Worm (Caenorhabditis elegans) whole organism, L3 larva: ENCODE data around the gene npr-13.
A peak's percentile ranks its signal among the peaks of the same experiment; 100 is the strongest.

Experiments
- ceh-28 ChIP-seq: fragments of 150-350 bp; optimal IDR thresholded peaks from 2 replicates; lab custom pipeline; 2014; ENCODE audit warnings: missing biosample characterization, missing genetic modification reagents, missing genetic modification characterization
- ceh-82 ChIP-seq: fragments of 150-350 bp; optimal IDR thresholded peaks from 2 replicates; lab custom pipeline; 2014; ENCODE audit warnings: missing biosample characterization, missing genetic modification characterization
- daf-12 ChIP-seq: fragments of 150-350 bp; optimal IDR thresholded peaks from 2 replicates; lab custom pipeline; 2014; ENCODE audit warnings: missing biosample characterization, missing genetic modification reagents, missing genetic modification characterization
- egl-27 ChIP-seq: sonication (generic microtip); optimal IDR thresholded peaks from 4 replicates; lab custom pipeline; 2017; ENCODE audit warnings: missing biosample characterization, missing genetic modification reagents, missing genetic modification characterization
- egl-5 ChIP-seq: fragments of 150-350 bp; optimal IDR thresholded peaks from 2 replicates; lab custom pipeline; 2017; ENCODE audit warnings: missing biosample characterization, missing genetic modification reagents, missing genetic modification characterization, inconsistent platforms
- elt-1 ChIP-seq: fragments of 150-350 bp; optimal IDR thresholded peaks from 2 replicates; lab custom pipeline; 2014; ENCODE audit warnings: missing biosample characterization, missing genetic modification characterization
- elt-2 ChIP-seq: sonication (generic microtip); optimal IDR thresholded peaks from 2 replicates; lab custom pipeline; 2016; ENCODE audit warnings: missing genetic modification reagents, mild to moderate bottlenecking, missing genetic modification characterization, missing compliant biosample characterization
- elt-3 ChIP-seq, 3 experiments: fragments of 150-350 bp in 1 of 3; sonication (generic microtip) in 2 of 3; optimal IDR thresholded peaks; 2 replicates in 2 of 3; 4 replicates in 1 of 3; lab custom pipeline; 2014 to 2017; ENCODE audit warnings: missing biosample characterization in 3 of 3, missing genetic modification characterization in 3 of 3
- hmg-11 ChIP-seq: sonication (generic microtip); optimal IDR thresholded peaks from 2 replicates; lab custom pipeline; 2016; ENCODE audit warnings: missing genetic modification characterization, missing compliant biosample characterization
- lin-39 ChIP-seq: fragments of 150-350 bp; optimal IDR thresholded peaks from 2 replicates; lab custom pipeline; 2018; ENCODE audit warnings: missing biosample characterization, missing genetic modification reagents, missing genetic modification characterization
- mml-1 ChIP-seq: fragments of 150-350 bp; sonication (generic microtip); optimal IDR thresholded peaks from 3 replicates; lab custom pipeline; 2014; ENCODE audit warnings: missing biosample characterization, missing genetic modification characterization
- nhr-25 ChIP-seq: sonication (generic microtip); optimal IDR thresholded peaks from 2 replicates; lab custom pipeline; 2017; ENCODE audit warnings: missing biosample characterization, missing genetic modification characterization
- nhr-67 ChIP-seq: fragments of 150-350 bp; optimal IDR thresholded peaks from 2 replicates; lab custom pipeline; 2014; ENCODE audit warnings: missing biosample characterization, missing genetic modification characterization
- pqm-1 ChIP-seq: fragments of 150-350 bp; optimal IDR thresholded peaks from 2 replicates; lab custom pipeline; 2017; ENCODE audit warnings: missing biosample characterization, missing genetic modification characterization, inconsistent platforms
- skn-1 ChIP-seq: fragments of 150-350 bp; optimal IDR thresholded peaks from 2 replicates; lab custom pipeline; 2014; ENCODE audit warnings: missing biosample characterization, missing genetic modification characterization
- unc-39 ChIP-seq: sonication (generic microtip); optimal IDR thresholded peaks from 4 replicates; lab custom pipeline; 2017; ENCODE audit warnings: missing biosample characterization, missing genetic modification characterization
- ztf-11 ChIP-seq: fragments of 150-350 bp; optimal IDR thresholded peaks from 2 replicates; lab custom pipeline; 2014; ENCODE audit warnings: missing biosample characterization, missing genetic modification characterization

npr-13 gene

ce11 chrV:14813566-14813965, 44.8 kb downstream of the npr-13 start:
- TF ChIP-seq mml-1 (tag; lab: Kevin White, UChicago) (no peak), daf-12 (tag; lab: Kevin White, UChicago) (no peak), ceh-82 (tag; lab: Kevin White, UChicago) (no peak), unc-39 (tag; lab: Kevin White, UChicago) (no peak), pqm-1 (tag; lab: Kevin White, UChicago) (no peak), egl-5 (tag; lab: Kevin White, UChicago) (no peak), hmg-11 (tag; lab: Kevin White, UChicago) (no peak), elt-1 (tag; lab: Kevin White, UChicago) (no peak), ztf-11 (no peak), nhr-67 (tag; lab: Kevin White, UChicago) (no peak), elt-3 (tag; optimal IDR thresholded peaks at IDR 0.05; lab: Kevin White, UChicago) (no peak), ceh-28 (no peak)

ce11 chrV:14806204-14806737, 52.1 kb downstream of the npr-13 start:
- TF ChIP-seq elt-2 (tag; lab: Kevin White, UChicago) (no peak), lin-39 (tag; lab: Kevin White, UChicago) (peak; percentile 2), skn-1 (no peak), nhr-25 (tag; lab: Kevin White, UChicago) (peak; percentile 67), egl-27 (no peak), ztf-11 (no peak), pqm-1 (tag; lab: Kevin White, UChicago) (no peak)
- TF ChIP-seq, all 47 proteins: peak for 2
